Fruit fly (Drosophila melanogaster) whole organism, adult: ENCODE results near the gene stops.

Experiments
- CG11617 ChIP-seq: fragments of 200-800 bp; sonication (Bioruptor generic); optimal IDR thresholded peaks from 2 replicates; lab custom pipeline; 2017; ENCODE audit warnings: mild to moderate bottlenecking, missing biosample characterization, missing genetic modification reagents, missing genetic modification characterization
- CG14711 ChIP-seq: fragments of 200-800 bp; sonication (Bioruptor generic); optimal IDR thresholded peaks from 2 replicates; lab custom pipeline; 2018; ENCODE audit warnings: missing biosample characterization, mild to moderate bottlenecking, missing genetic modification characterization, moderate library complexity
- CG33017 ChIP-seq: fragments of 200-800 bp; sonication (Bioruptor generic); optimal IDR thresholded peaks from 2 replicates; lab custom pipeline; 2018; ENCODE audit warnings: missing biosample characterization, mild to moderate bottlenecking, missing genetic modification characterization, moderate library complexity
- CG7101 ChIP-seq: fragments of 200-800 bp; sonication (Bioruptor generic); optimal IDR thresholded peaks from 2 replicates; lab custom pipeline; 2018; ENCODE audit warnings: missing biosample characterization, mild to moderate bottlenecking, missing genetic modification characterization, moderate library complexity
- Crg-1 ChIP-seq: fragments of 200-800 bp; sonication (Bioruptor generic); optimal IDR thresholded peaks from 2 replicates; lab custom pipeline; 2016; ENCODE audit warnings: missing biosample characterization, missing genetic modification characterization
- kay ChIP-seq: fragments of 200-800 bp; sonication (Bioruptor generic); peaks from one replicate; lab custom pipeline; 2016; ENCODE audit warnings: missing biosample characterization, missing genetic modification characterization, borderline replicate concordance
- tj ChIP-seq: fragments of 200-800 bp; sonication (Bioruptor generic); optimal IDR thresholded peaks from 3 replicates; lab custom pipeline; 2017; ENCODE audit warnings: missing biosample characterization, mild to moderate bottlenecking, missing genetic modification characterization, moderate library complexity

DNA sequence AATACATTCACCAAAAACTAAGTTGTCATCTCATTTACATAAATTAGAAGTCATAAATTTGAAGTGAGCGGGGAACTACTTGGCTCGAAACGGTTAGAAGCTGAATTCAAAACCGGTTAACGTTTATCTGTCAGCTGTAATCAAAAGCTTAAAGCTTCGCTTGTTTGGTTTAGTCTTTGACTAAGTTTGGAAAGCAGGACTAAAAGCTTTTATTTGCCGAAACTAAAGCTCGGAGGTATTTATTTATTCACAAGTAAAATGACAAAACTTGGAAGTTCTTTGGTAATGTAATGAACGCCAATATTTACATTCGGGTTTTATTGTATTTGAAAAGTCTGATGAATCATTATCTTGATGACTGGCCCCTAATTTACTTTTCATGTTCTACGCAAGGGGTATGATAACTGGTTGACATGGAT, 41.5 kb downstream of the stops start:
- TF ChIP-seq CG33017 (tag; lab: Kevin White, UChicago) (peak; percentile 17), kay (GFP tag; lab: Kevin White, UChicago) (peak; percentile 94), Crg-1 (GFP tag; lab: Kevin White, UChicago) (no peak), tj (GFP tag; lab: Kevin White, UChicago) (no peak), CG7101 (peak; percentile 41), CG11617 (no peak), CG14711 (no peak)
